Worm (Caenorhabditis elegans) whole organism, L2 larva: ENCODE measurements around the gene nsph-3.2.

Source experiments
- C34F6.9 ChIP-seq: fragments of 150-350 bp; optimal IDR thresholded peaks from 2 replicates; lab custom pipeline; 2014; ENCODE audit warnings: missing biosample characterization, missing genetic modification characterization
- F13H6.1 ChIP-seq: sonication (generic microtip); optimal IDR thresholded peaks from 2 replicates; lab custom pipeline; 2016; ENCODE audit warnings: missing genetic modification characterization, missing compliant biosample characterization
- Y55F3AM.14 ChIP-seq: fragments of 200-800 bp; sonication (Bioruptor generic); optimal IDR thresholded peaks from 2 replicates; lab custom pipeline; 2018; ENCODE audit warnings: mild to moderate bottlenecking, missing genetic modification characterization, missing compliant biosample characterization
- ZK546.5 ChIP-seq: sonication (generic microtip); optimal IDR thresholded peaks from 2 replicates; lab custom pipeline; 2017; ENCODE audit warnings: missing biosample characterization, missing genetic modification characterization
- alr-1 ChIP-seq: fragments of 150-350 bp; optimal IDR thresholded peaks from 2 replicates; lab custom pipeline; 2014; ENCODE audit warnings: missing biosample characterization, missing genetic modification characterization
- aly-2 ChIP-seq: fragments of 150-350 bp; optimal IDR thresholded peaks from 2 replicates; lab custom pipeline; 2014; ENCODE audit warnings: missing biosample characterization, missing genetic modification characterization
- ama-1 ChIP-seq: fragments of 150-350 bp; optimal IDR thresholded peaks from 2 replicates; lab custom pipeline; 2018; ENCODE audit warnings: inconsistent platforms
- ceh-82 ChIP-seq: fragments of 150-350 bp; optimal IDR thresholded peaks from 2 replicates; lab custom pipeline; 2014; ENCODE audit warnings: missing biosample characterization, missing genetic modification characterization
- crh-2 ChIP-seq: sonication (generic microtip); optimal IDR thresholded peaks from 2 replicates; lab custom pipeline; 2017; ENCODE audit warnings: missing biosample characterization, missing genetic modification characterization
- elt-1 ChIP-seq: fragments of 150-350 bp; optimal IDR thresholded peaks from 2 replicates; lab custom pipeline; 2014; ENCODE audit warnings: missing biosample characterization, missing genetic modification characterization
- elt-3 ChIP-seq: sonication (generic microtip); optimal IDR thresholded peaks from 2 replicates; lab custom pipeline; 2017; ENCODE audit warnings: missing biosample characterization, missing genetic modification characterization
- fos-1 ChIP-seq: fragments of 150-350 bp; optimal IDR thresholded peaks from 2 replicates; lab custom pipeline; 2014; ENCODE audit warnings: missing biosample characterization, missing genetic modification characterization
- gmeb-1 ChIP-seq: fragments of 150-350 bp; optimal IDR thresholded peaks from 2 replicates; lab custom pipeline; 2014; ENCODE audit warnings: missing biosample characterization, missing genetic modification characterization
- lin-11 ChIP-seq: fragments of 150-350 bp; sonication (generic microtip); optimal IDR thresholded peaks from 2 replicates; lab custom pipeline; 2014; ENCODE audit warnings: missing biosample characterization, missing genetic modification characterization, inconsistent platforms, mixed read lengths
- lin-13 ChIP-seq: fragments of 150-350 bp; optimal IDR thresholded peaks from 2 replicates; lab custom pipeline; 2014; ENCODE audit warnings: missing biosample characterization, missing genetic modification reagents, missing genetic modification characterization
- lin-39 ChIP-seq: fragments of 150-350 bp; optimal IDR thresholded peaks from 2 replicates; lab custom pipeline; 2014; ENCODE audit warnings: missing biosample characterization, missing genetic modification reagents, missing genetic modification characterization
- lsy-2 ChIP-seq, 2 experiments: fragments of 150-350 bp in 1 of 2; sonication (generic microtip) in 1 of 2; optimal IDR thresholded peaks; 2 replicates each; lab custom pipeline; 2014 to 2017; ENCODE audit warnings: missing biosample characterization in 2 of 2, missing genetic modification characterization in 2 of 2
- mab-5 ChIP-seq: fragments of 150-350 bp; optimal IDR thresholded peaks from 2 replicates; lab custom pipeline; 2014; ENCODE audit warnings: missing biosample characterization, missing genetic modification characterization
- mdl-1 ChIP-seq, 2 experiments: fragments of 150-350 bp in 1 of 2; sonication (generic microtip) in 1 of 2; optimal IDR thresholded peaks; 2 replicates each; lab custom pipeline; 2017; ENCODE audit warnings: missing biosample characterization in 2 of 2, missing genetic modification characterization in 2 of 2
- nhr-11 ChIP-seq: fragments of 150-350 bp; optimal IDR thresholded peaks from 2 replicates; lab custom pipeline; 2014; ENCODE audit warnings: missing biosample characterization, missing genetic modification characterization
- nhr-12 ChIP-seq: fragments of 150-350 bp; optimal IDR thresholded peaks from 2 replicates; lab custom pipeline; 2014; ENCODE audit warnings: missing biosample characterization, missing genetic modification characterization
- nhr-129 ChIP-seq: fragments of 150-350 bp; optimal IDR thresholded peaks from 2 replicates; lab custom pipeline; 2014; ENCODE audit warnings: missing biosample characterization, missing genetic modification characterization
- nhr-21 ChIP-seq: fragments of 150-350 bp; optimal IDR thresholded peaks from 2 replicates; lab custom pipeline; 2014; ENCODE audit warnings: missing biosample characterization, missing genetic modification characterization
- nhr-23 ChIP-seq: fragments of 150-350 bp; optimal IDR thresholded peaks from 2 replicates; lab custom pipeline; 2014; ENCODE audit warnings: missing biosample characterization, missing genetic modification reagents, missing genetic modification characterization
- nhr-237 ChIP-seq: fragments of 150-350 bp; optimal IDR thresholded peaks from 2 replicates; lab custom pipeline; 2014; ENCODE audit warnings: missing biosample characterization, missing genetic modification characterization
- nhr-25 ChIP-seq: fragments of 150-350 bp; sonication (generic microtip); optimal IDR thresholded peaks from 3 replicates; lab custom pipeline; 2014; ENCODE audit warnings: missing biosample characterization, missing genetic modification characterization
- peb-1 ChIP-seq: fragments of 150-350 bp; optimal IDR thresholded peaks from 2 replicates; lab custom pipeline; 2014; ENCODE audit warnings: missing biosample characterization, missing genetic modification characterization
- sem-4 ChIP-seq: fragments of 150-350 bp; optimal IDR thresholded peaks from 2 replicates; lab custom pipeline; 2014; ENCODE audit warnings: missing biosample characterization, missing genetic modification reagents, missing genetic modification characterization
- skn-1 ChIP-seq: sonication (generic microtip); optimal IDR thresholded peaks from 2 replicates; lab custom pipeline; 2017; ENCODE audit warnings: missing biosample characterization, missing genetic modification characterization
- sma-3 ChIP-seq: sonication (generic microtip); optimal IDR thresholded peaks from 2 replicates; lab custom pipeline; 2016; ENCODE audit warnings: missing genetic modification reagents, missing genetic modification characterization, missing compliant biosample characterization
- sma-9 ChIP-seq, 2 experiments: fragments of 150-350 bp in 1 of 2; sonication (generic microtip) in 1 of 2; optimal IDR thresholded peaks; 2 replicates each; lab custom pipeline; 2014 to 2016; ENCODE audit warnings: missing genetic modification characterization in 2 of 2, mild to moderate bottlenecking in 1 of 2, missing biosample characterization in 1 of 2, missing compliant biosample characterization in 1 of 2, missing genetic modification reagents in 1 of 2, moderate library complexity in 1 of 2
- snpc-4 ChIP-seq: fragments of 150-350 bp; optimal IDR thresholded peaks from 2 replicates; lab custom pipeline; 2014; ENCODE audit warnings: missing biosample characterization, missing genetic modification characterization
- unc-39 ChIP-seq: fragments of 150-350 bp; optimal IDR thresholded peaks from 2 replicates; lab custom pipeline; 2014; ENCODE audit warnings: missing biosample characterization, missing genetic modification characterization
- unc-55 ChIP-seq: fragments of 150-350 bp; sonication (generic microtip); optimal IDR thresholded peaks from 3 replicates; lab custom pipeline; 2014; ENCODE audit warnings: missing biosample characterization, missing genetic modification reagents, missing genetic modification characterization
- unc-62 ChIP-seq: fragments of 150-350 bp; optimal IDR thresholded peaks from 2 replicates; lab custom pipeline; 2014; ENCODE audit warnings: missing biosample characterization, missing genetic modification reagents, missing genetic modification characterization
- zag-1 ChIP-seq: fragments of 150-350 bp; optimal IDR thresholded peaks from 2 replicates; lab custom pipeline; 2014; ENCODE audit warnings: missing biosample characterization, missing genetic modification characterization
- ztf-1 ChIP-seq: fragments of 200-800 bp; sonication (Bioruptor generic); conservative IDR thresholded peaks from 2 replicates; pipeline ENCODE4 v1.3.6; 2022; ENCODE audit warnings: missing genetic modification characterization, missing compliant biosample characterization
- ztf-11 ChIP-seq: sonication (generic microtip); optimal IDR thresholded peaks from 2 replicates; lab custom pipeline; 2017; ENCODE audit warnings: missing biosample characterization, missing genetic modification characterization

The nsph-3.2 gene

DNA sequence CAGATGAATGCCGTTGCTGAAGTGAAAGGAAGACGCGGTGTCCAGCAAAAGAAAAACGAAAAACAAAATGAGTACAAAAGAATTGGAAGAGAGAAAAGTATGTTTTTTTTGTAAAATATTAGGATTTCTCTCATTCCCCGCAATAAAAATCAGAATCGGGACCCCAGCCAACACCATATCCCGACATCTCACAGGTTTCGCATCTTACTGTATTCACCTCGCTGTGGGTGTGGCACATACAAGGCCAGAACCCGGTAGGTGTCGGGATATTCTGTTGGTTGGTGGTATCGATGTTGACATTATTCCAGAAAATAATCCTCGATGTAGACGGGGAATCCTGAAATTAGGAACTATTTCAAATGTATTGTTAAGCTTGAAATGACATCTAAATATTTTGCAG lies 4.1 kb downstream of the nsph-3.2 start:
- TF ChIP-seq unc-39 (tag; lab: Kevin White, UChicago) (no peak), snpc-4 (no peak), nhr-129 (tag; lab: Kevin White, UChicago) (no peak), elt-3 (tag; lab: Kevin White, UChicago) (no peak), alr-1 (tag; lab: Kevin White, UChicago) (no peak), F13H6.1 (tag; lab: Kevin White, UChicago) (no peak), lin-39 (tag; lab: Kevin White, UChicago) (no peak), gmeb-1 (no peak), sma-9 (GFP tag; optimal IDR thresholded peaks at IDR 0.05; lab: Kevin White, UChicago) (no peak), sma-9 (tag; optimal IDR thresholded peaks at IDR 0.05; lab: Kevin White, UChicago) (no peak), ztf-1 (no peak)

DNA sequence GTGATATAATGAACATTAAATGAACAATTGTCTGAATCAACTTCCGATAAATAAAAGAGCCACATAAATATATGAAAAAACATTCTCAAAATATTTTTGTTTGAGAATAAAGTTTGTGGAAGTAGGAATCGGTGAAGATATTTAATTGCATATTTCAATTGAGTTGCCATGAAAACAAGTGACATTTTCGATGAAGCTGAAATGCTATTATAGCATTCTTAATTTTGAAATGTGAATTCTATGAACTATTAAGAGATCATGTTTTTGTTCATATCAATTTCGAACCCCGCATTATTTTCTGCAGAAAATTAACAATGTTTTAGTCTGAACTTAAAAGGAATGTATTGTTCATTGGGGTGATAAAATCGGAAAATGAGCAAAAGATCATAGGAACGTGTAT lies 9.5 kb downstream of the nsph-3.2 start, which contains the start of gene irld-21:
irld-21 (minus strand) TSS at position 101 of the 400 bp plus-strand sequence.
- no peak for TF ChIP-seq zag-1 (tag; lab: Kevin White, UChicago)
- TF ChIP-seq unc-55, result no peak
- no peak for TF ChIP-seq gmeb-1
- TF ChIP-seq elt-1 (tag; lab: Kevin White, UChicago), result no peak
- TF ChIP-seq alr-1 (tag; lab: Kevin White, UChicago), result no peak
- no peak for TF ChIP-seq peb-1
- no peak for TF ChIP-seq mdl-1 (tag; optimal IDR thresholded peaks at IDR 0.05; lab: Kevin White, UChicago)
- no peak for TF ChIP-seq skn-1 (tag; lab: Kevin White, UChicago)
- no peak for TF ChIP-seq mab-5
- TF ChIP-seq ztf-11 (tag; lab: Kevin White, UChicago), result no peak
- TF ChIP-seq sma-3, result no peak
- no peak for TF ChIP-seq unc-62 (GFP tag; lab: Kevin White, UChicago)
- TF ChIP-seq, all 48 proteins: peak for 0

DNA sequence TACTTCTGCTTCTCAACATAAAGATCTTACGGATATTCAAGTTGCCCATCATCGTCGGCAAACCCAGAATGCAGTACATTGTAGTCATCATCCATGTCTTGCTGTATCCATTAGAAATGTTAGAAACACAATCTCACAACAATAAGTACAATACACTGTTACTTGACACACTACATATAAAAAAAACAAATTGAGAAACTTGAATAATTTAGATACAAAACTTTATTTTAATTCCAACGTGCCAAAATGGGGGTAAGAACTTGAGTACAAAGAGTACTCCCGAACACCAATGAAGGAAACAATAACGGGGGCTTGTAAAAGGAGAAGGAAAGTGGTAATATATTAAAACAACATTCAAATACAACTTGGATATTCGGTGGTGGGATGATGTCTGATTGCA lies 13.9 kb downstream of the nsph-3.2 start, which contains the start of gene ctf-18:
ctf-18 (minus strand) TSS at position 101 of the 400 bp plus-strand sequence.
- TF ChIP-seq crh-2, result no peak

DNA sequence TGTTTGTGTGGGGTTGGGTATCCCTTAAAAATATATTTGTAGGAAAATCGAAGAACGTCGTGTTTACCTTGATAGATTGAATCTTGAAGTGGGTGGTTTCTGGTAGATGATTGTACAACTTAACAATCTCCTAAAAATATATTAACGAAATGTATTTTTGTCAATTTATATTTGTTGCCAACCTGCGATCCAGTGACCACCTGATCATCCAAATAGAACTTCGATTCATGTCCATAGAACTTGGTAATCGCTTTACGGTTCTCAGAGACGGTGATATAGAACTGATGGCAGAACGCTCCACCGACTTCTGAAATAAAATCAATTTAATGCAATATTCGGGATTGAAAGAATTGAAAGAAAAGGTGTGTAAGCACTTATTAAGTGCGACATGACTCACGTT lies 15.8 kb downstream of the nsph-3.2 start:
- no peak for TF ChIP-seq nhr-23 (tag; lab: Kevin White, UChicago)
- TF ChIP-seq zag-1 (tag; lab: Kevin White, UChicago), result no peak
- TF ChIP-seq nhr-237 (tag; lab: Kevin White, UChicago), result no peak
- no peak for TF ChIP-seq nhr-129 (tag; lab: Kevin White, UChicago)
- no peak for TF ChIP-seq ama-1 (lab: Kevin White, UChicago)
- TF ChIP-seq lin-11, result no peak
- no peak for TF ChIP-seq ceh-82 (tag; lab: Kevin White, UChicago)
- TF ChIP-seq sem-4, result no peak
- TF ChIP-seq nhr-11, result no peak
- TF ChIP-seq nhr-25 (tag; lab: Kevin White, UChicago), result no peak

DNA sequence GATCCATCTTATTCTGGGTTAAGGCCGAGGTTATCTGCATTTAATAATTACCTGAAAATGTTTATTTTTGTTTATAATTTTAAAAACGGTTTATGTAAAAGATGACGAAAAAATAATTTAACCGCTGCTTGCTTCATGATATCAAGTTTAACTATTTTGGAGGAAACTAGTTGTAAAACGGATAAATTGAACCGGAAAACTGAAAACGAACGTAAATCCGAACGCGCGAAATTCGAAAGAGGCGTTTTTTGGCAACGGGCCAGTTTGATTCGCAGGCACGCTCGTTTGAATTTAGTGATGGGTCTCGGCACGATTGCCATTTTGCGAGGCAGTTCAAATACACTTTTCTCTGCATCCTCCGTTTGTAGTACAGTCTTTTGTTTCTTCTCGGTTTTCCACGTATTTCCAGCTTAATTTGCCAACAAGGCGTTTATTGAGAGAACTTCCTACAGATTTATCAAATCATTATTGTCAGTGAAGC lies 16.3 kb downstream of the nsph-3.2 start, which contains the start of the genes gtbp-1 and K08F4.3:
gtbp-1 (minus strand) TSS at position 51 of the 481 bp plus-strand sequence.
K08F4.3 (plus strand) TSS at position 352 of the 481 bp plus-strand sequence.
- TF ChIP-seq sem-4, result peak; percentile 22
- no peak for TF ChIP-seq mab-5
- TF ChIP-seq nhr-129 (tag; lab: Kevin White, UChicago), result peak; percentile 90
- TF ChIP-seq nhr-12, result no peak
- TF ChIP-seq Y55F3AM.14, result no peak
- peak; percentile 2 for TF ChIP-seq nhr-21
- TF ChIP-seq lsy-2 (tag; optimal IDR thresholded peaks at IDR 0.05; lab: Kevin White, UChicago), result peak; percentile 16 to 90
- peak; percentile 52 for TF ChIP-seq F13H6.1 (tag; lab: Kevin White, UChicago)
- no peak for TF ChIP-seq aly-2 (tag; lab: Kevin White, UChicago)
- peak; percentile 86 for TF ChIP-seq C34F6.9 (tag; lab: Kevin White, UChicago)
- TF ChIP-seq crh-2, result peak; percentile 94
- TF ChIP-seq alr-1 (tag; lab: Kevin White, UChicago), result no peak
- peak; percentile 80 for TF ChIP-seq ZK546.5
- TF ChIP-seq fos-1 (tag; lab: Kevin White, UChicago), result no peak
- TF ChIP-seq skn-1 (tag; lab: Kevin White, UChicago), result no peak
- TF ChIP-seq zag-1 (tag; lab: Kevin White, UChicago), result peak; percentile 20
- no peak for TF ChIP-seq nhr-23 (tag; lab: Kevin White, UChicago)
- TF ChIP-seq ztf-1, result no peak
- TF ChIP-seq lin-11, result peak; percentile 84
- peak; percentile 63 for TF ChIP-seq lin-13 (GFP tag; lab: Kevin White, UChicago)
- peak; percentile 39 for TF ChIP-seq sma-9 (GFP tag; optimal IDR thresholded peaks at IDR 0.05; lab: Kevin White, UChicago)
- no peak for TF ChIP-seq sma-9 (tag; optimal IDR thresholded peaks at IDR 0.05; lab: Kevin White, UChicago)
- TF ChIP-seq ceh-82 (tag; lab: Kevin White, UChicago), result no peak
- TF ChIP-seq gmeb-1, result peak; percentile 90
- TF ChIP-seq snpc-4, result peak; percentile 10
- peak; percentile 94 for TF ChIP-seq unc-55
- peak; percentile 66 for TF ChIP-seq sma-3
